Worm (Caenorhabditis elegans) whole organism, L4 larva: ENCODE results near the gene Y22D7AR.14.

Experiments used
- D1046.2 ChIP-seq: fragments of 200-800 bp; sonication (Bioruptor generic); IDR thresholded peaks from 2 replicates; pipeline ENCODE4 v1.3.6; 2022; ENCODE audit warnings: missing genetic modification characterization, missing compliant biosample characterization
- F10B5.3 ChIP-seq: sonication (generic microtip); optimal IDR thresholded peaks from 2 replicates; lab custom pipeline; 2016; ENCODE audit warnings: mild to moderate bottlenecking, missing genetic modification characterization, missing compliant biosample characterization
- T20F7.1 ChIP-seq: fragments of 200-800 bp; sonication (Bioruptor generic); optimal IDR thresholded peaks from 2 replicates; lab custom pipeline; 2018; ENCODE audit warnings: mild to moderate bottlenecking, missing genetic modification characterization, missing compliant biosample characterization
- T26A8.4 ChIP-seq: fragments of 200-800 bp; sonication (Bioruptor generic); IDR thresholded peaks from 2 replicates; pipeline ENCODE4 v1.3.6; 2022; ENCODE audit warnings: missing genetic modification characterization, missing compliant biosample characterization
- Y48G9A.11 ChIP-seq: fragments of 200-800 bp; sonication (Bioruptor generic); IDR thresholded peaks from 2 replicates; pipeline ENCODE4 v1.3.6; 2022; ENCODE audit warnings: missing genetic modification reagents, missing genetic modification characterization, missing compliant biosample characterization
- Y75B8A.6 ChIP-seq: fragments of 200-800 bp; sonication (Bioruptor generic); IDR thresholded peaks from 2 replicates; pipeline ENCODE4 v1.3.6; 2022; ENCODE audit warnings: missing genetic modification reagents, missing genetic modification characterization, missing compliant biosample characterization
- aha-1 ChIP-seq: fragments of 150-350 bp; peaks from one replicate; lab custom pipeline; 2014; ENCODE audit warnings: missing biosample characterization, missing genetic modification characterization
- ama-1 ChIP-seq: fragments of 150-350 bp; optimal IDR thresholded peaks from 2 replicates; lab custom pipeline; 2014; ENCODE audit warnings: inconsistent platforms, mixed read lengths
- ceh-20 ChIP-seq: fragments of 200-800 bp; sonication (Bioruptor generic); IDR thresholded peaks from 2 replicates; pipeline ENCODE4 v1.3.6; 2022; ENCODE audit warnings: missing genetic modification reagents, missing genetic modification characterization, missing compliant biosample characterization
- ceh-32 ChIP-seq: sonication (generic microtip); optimal IDR thresholded peaks from 2 replicates; lab custom pipeline; 2016; ENCODE audit warnings: mild to moderate bottlenecking, missing genetic modification characterization, missing compliant biosample characterization; ENCODE audit not compliant: poor library complexity
- ceh-44 ChIP-seq: fragments of 200-800 bp; sonication (Bioruptor generic); IDR thresholded peaks from 2 replicates; pipeline ENCODE4 v1.3.6; 2022; ENCODE audit warnings: missing genetic modification reagents, missing genetic modification characterization, missing compliant biosample characterization
- ceh-62 ChIP-seq: sonication (generic microtip); optimal IDR thresholded peaks from 2 replicates; lab custom pipeline; 2017; ENCODE audit warnings: missing biosample characterization, missing genetic modification characterization
- ctbp-1 ChIP-seq: fragments of 200-800 bp; sonication (Bioruptor generic); IDR thresholded peaks from 2 replicates; pipeline ENCODE4 v1.3.6; 2022; ENCODE audit warnings: missing genetic modification reagents, missing genetic modification characterization, missing compliant biosample characterization
- daf-12 ChIP-seq: fragments of 150-350 bp; optimal IDR thresholded peaks from 2 replicates; lab custom pipeline; 2014; ENCODE audit warnings: missing biosample characterization, missing genetic modification reagents, missing genetic modification characterization
- daf-19 ChIP-seq: fragments of 200-800 bp; sonication (Bioruptor generic); conservative IDR thresholded peaks from 2 replicates; pipeline ENCODE4 v1.3.6; 2022; ENCODE audit warnings: missing genetic modification characterization, missing compliant biosample characterization
- daf-8 ChIP-seq: fragments of 200-800 bp; sonication (Bioruptor generic); IDR thresholded peaks from 2 replicates; pipeline ENCODE4 v1.3.6; 2022; ENCODE audit warnings: missing genetic modification characterization, missing compliant biosample characterization
- duxl-1 ChIP-seq: sonication (generic microtip); optimal IDR thresholded peaks from 2 replicates; lab custom pipeline; 2016; ENCODE audit warnings: mild to moderate bottlenecking, missing genetic modification characterization, moderate library complexity, missing compliant biosample characterization; ENCODE audit not compliant: poor library complexity
- gei-8 ChIP-seq: fragments of 200-800 bp; sonication (Bioruptor generic); optimal IDR thresholded peaks from 2 replicates; lab custom pipeline; 2018; ENCODE audit warnings: mild to moderate bottlenecking, missing genetic modification characterization, missing compliant biosample characterization
- hif-1 ChIP-seq, 2 experiments: sonication (generic microtip); optimal IDR thresholded peaks; 2 replicates each; lab custom pipeline; 2016 to 2017; ENCODE audit warnings: missing compliant biosample characterization in 2 of 2, missing genetic modification characterization in 2 of 2, missing genetic modification reagents in 2 of 2, missing genotype in 2 of 2, mild to moderate bottlenecking in 1 of 2
- hlh-30 ChIP-seq: sonication (generic microtip); optimal IDR thresholded peaks from 2 replicates; lab custom pipeline; 2017; ENCODE audit warnings: antibody characterized with exemption, mild to moderate bottlenecking, missing genetic modification characterization, missing compliant biosample characterization; ENCODE audit not compliant: insufficient read depth
- lin-39 ChIP-seq: fragments of 150-350 bp; optimal IDR thresholded peaks from 2 replicates; lab custom pipeline; 2014; ENCODE audit warnings: missing biosample characterization, missing genetic modification reagents, missing genetic modification characterization
- madf-5 ChIP-seq, 2 experiments: fragments of 200-800 bp; sonication (Bioruptor generic); IDR thresholded peaks; 2 replicates each; pipeline ENCODE4 v1.3.6; 2022; ENCODE audit warnings: missing compliant biosample characterization in 2 of 2, missing genetic modification characterization in 2 of 2
- madf-9 ChIP-seq: fragments of 200-800 bp; sonication (Bioruptor generic); conservative IDR thresholded peaks from 2 replicates; pipeline ENCODE4 v1.3.6; 2022; ENCODE audit warnings: missing genetic modification reagents, missing genetic modification characterization, missing compliant biosample characterization
- mdt-29 ChIP-seq: fragments of 200-800 bp; sonication (Bioruptor generic); IDR thresholded peaks from 2 replicates; pipeline ENCODE4 v1.3.6; 2022; ENCODE audit warnings: missing genetic modification reagents, missing genetic modification characterization, missing compliant biosample characterization
- mxl-3 ChIP-seq: fragments of 200-800 bp; sonication (Bioruptor generic); optimal IDR thresholded peaks from 2 replicates; lab custom pipeline; 2018; ENCODE audit warnings: mild to moderate bottlenecking, missing genetic modification characterization, missing compliant biosample characterization
- nhr-102 ChIP-seq: sonication (generic microtip); optimal IDR thresholded peaks from 2 replicates; lab custom pipeline; 2016; ENCODE audit warnings: mild to moderate bottlenecking, missing genetic modification characterization, moderate library complexity, missing compliant biosample characterization
- nhr-11 ChIP-seq: fragments of 150-350 bp; optimal IDR thresholded peaks from 2 replicates; lab custom pipeline; 2014; ENCODE audit warnings: missing biosample characterization, missing genetic modification characterization
- nhr-237 ChIP-seq: sonication (generic microtip); optimal IDR thresholded peaks from 2 replicates; lab custom pipeline; 2017; ENCODE audit warnings: missing biosample characterization, missing genetic modification characterization
- nhr-28 ChIP-seq: fragments of 150-350 bp; optimal IDR thresholded peaks from 2 replicates; lab custom pipeline; 2014; ENCODE audit warnings: missing biosample characterization, missing genetic modification characterization
- nhr-42 ChIP-seq: fragments of 200-800 bp; sonication (Bioruptor generic); IDR thresholded peaks from 2 replicates; pipeline ENCODE4 v1.3.6; 2022; ENCODE audit warnings: missing genetic modification characterization, missing compliant biosample characterization
- nhr-48 ChIP-seq: sonication (generic microtip); optimal IDR thresholded peaks from 2 replicates; lab custom pipeline; 2016; ENCODE audit warnings: mild to moderate bottlenecking, missing genetic modification characterization, missing compliant biosample characterization
- pha-4 ChIP-seq, 2 experiments: fragments of 150-350 bp in 1 of 2; fragments of 200-800 bp in 1 of 2; sonication (Bioruptor generic) in 1 of 2; IDR thresholded peaks in 1 of 2; optimal IDR thresholded peaks in 1 of 2; 2 replicates each; pipeline versions ENCODE4 v1.3.6 to Lab custom; 2014 to 2022; ENCODE audit warnings: missing genetic modification characterization in 2 of 2, missing genetic modification reagents in 2 of 2, missing biosample characterization in 1 of 2, missing compliant biosample characterization in 1 of 2
- php-3 ChIP-seq: fragments of 200-800 bp; sonication (Bioruptor generic); IDR thresholded peaks from 2 replicates; pipeline ENCODE4 v1.3.6; 2022; ENCODE audit warnings: missing genetic modification reagents, missing genetic modification characterization, missing compliant biosample characterization
- rbr-2 ChIP-seq: sonication (generic microtip); optimal IDR thresholded peaks from 2 replicates; lab custom pipeline; 2016; ENCODE audit warnings: missing genotype, missing genetic modification characterization, missing compliant biosample characterization
- set-16 ChIP-seq: fragments of 200-800 bp; sonication (Bioruptor generic); IDR thresholded peaks from 2 replicates; pipeline ENCODE4 v1.3.6; 2022; ENCODE audit warnings: missing genetic modification reagents, missing genetic modification characterization, missing compliant biosample characterization
- skn-1 ChIP-seq: fragments of 150-350 bp; optimal IDR thresholded peaks from 2 replicates; lab custom pipeline; 2014; ENCODE audit warnings: missing biosample characterization, missing genetic modification characterization
- snpc-1.2 ChIP-seq: fragments of 200-800 bp; sonication (Bioruptor generic); IDR thresholded peaks from 2 replicates; pipeline ENCODE4 v1.3.6; 2022; ENCODE audit warnings: missing genetic modification reagents, missing genetic modification characterization, missing compliant biosample characterization
- snpc-4 ChIP-seq: fragments of 150-350 bp; optimal IDR thresholded peaks from 2 replicates; lab custom pipeline; 2014; ENCODE audit warnings: missing biosample characterization, missing genetic modification characterization
- spr-3 ChIP-seq: fragments of 200-800 bp; sonication (Bioruptor generic); optimal IDR thresholded peaks from 2 replicates; lab custom pipeline; 2018; ENCODE audit warnings: mild to moderate bottlenecking, missing genetic modification characterization, missing compliant biosample characterization
- tag-97 ChIP-seq: fragments of 200-800 bp; sonication (Bioruptor generic); IDR thresholded peaks from 2 replicates; pipeline ENCODE4 v1.3.6; 2022; ENCODE audit warnings: missing genetic modification characterization, missing compliant biosample characterization
- zag-1 ChIP-seq: fragments of 150-350 bp; optimal IDR thresholded peaks from 2 replicates; lab custom pipeline; 2014; ENCODE audit warnings: missing biosample characterization, missing genetic modification characterization
- zfp-2 ChIP-seq: sonication (generic microtip); optimal IDR thresholded peaks from 2 replicates; lab custom pipeline; 2016; ENCODE audit warnings: mild to moderate bottlenecking, missing genetic modification characterization, missing compliant biosample characterization
- zfp-3 ChIP-seq: fragments of 200-800 bp; sonication (Bioruptor generic); conservative IDR thresholded peaks from 2 replicates; pipeline ENCODE4 v1.3.6; 2022; ENCODE audit warnings: missing genetic modification reagents, missing genetic modification characterization, missing compliant biosample characterization
- zip-2 ChIP-seq: fragments of 150-350 bp; optimal IDR thresholded peaks from 2 replicates; lab custom pipeline; 2014; ENCODE audit warnings: missing biosample characterization, missing genetic modification characterization
- ztf-7 ChIP-seq: fragments of 150-350 bp; optimal IDR thresholded peaks from 2 replicates; lab custom pipeline; 2014; ENCODE audit warnings: missing biosample characterization, missing genetic modification characterization

Y22D7AR.14 gene

DNA sequence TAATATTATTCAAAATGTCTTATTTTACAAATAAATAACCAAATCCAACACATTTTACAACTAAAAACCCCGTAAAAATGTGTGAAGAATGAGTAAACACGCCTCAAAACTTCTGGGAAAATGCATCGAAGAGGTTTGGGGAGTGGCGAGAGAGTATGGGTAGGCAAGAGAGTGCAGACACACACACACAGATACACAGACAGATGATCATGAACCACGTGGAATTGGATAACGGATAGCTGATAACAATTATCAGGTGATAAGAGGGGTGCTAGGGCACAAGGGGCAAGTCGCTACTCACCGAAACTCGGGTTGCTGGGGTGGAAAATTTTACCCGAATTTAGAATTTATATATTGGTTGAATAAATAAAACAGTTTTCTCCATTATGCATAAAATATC lies 7.6 kb downstream of the Y22D7AR.14 start (continued):
- TF ChIP-seq nhr-102 (tag; lab: Kevin White, UChicago) (no peak), duxl-1 (no peak), nhr-48 (tag; lab: Kevin White, UChicago) (no peak), zag-1 (tag; lab: Kevin White, UChicago) (no peak), pha-4 (GFP tag; IDR thresholded peaks at IDR 0.05; lab: Robert Waterston, UW) (no peak), pha-4 (tag; optimal IDR thresholded peaks at IDR 0.05; lab: Kevin White, UChicago) (no peak), mxl-3 (peak; percentile 95), T26A8.4 (no peak), aha-1 (peak; percentile 5), ceh-44 (no peak), D1046.2 (GFP tag; lab: Robert Waterston, UW) (no peak), F10B5.3 (tag; lab: Kevin White, UChicago) (no peak), nhr-237 (no peak), zfp-3 (GFP tag; lab: Robert Waterston, UW) (no peak), nhr-28 (peak; percentile 62), lin-39 (tag; lab: Kevin White, UChicago) (no peak), zip-2 (tag; lab: Kevin White, UChicago) (no peak), Y75B8A.6 (GFP tag; lab: Robert Waterston, UW) (no peak), skn-1 (no peak), ceh-62 (no peak), zfp-2 (no peak), php-3 (GFP tag; lab: Robert Waterston, UW) (no peak), daf-8 (GFP tag; lab: Robert Waterston, UW) (no peak), Y48G9A.11 (GFP tag; lab: Robert Waterston, UW) (no peak), daf-19 (GFP tag; lab: Robert Waterston, UW) (no peak), daf-12 (tag; lab: Kevin White, UChicago) (no peak), ceh-32 (tag; lab: Kevin White, UChicago) (no peak), ztf-7 (tag; lab: Kevin White, UChicago) (no peak), rbr-2 (tag; lab: Kevin White, UChicago) (no peak), ctbp-1 (GFP tag; lab: Robert Waterston, UW) (no peak), mdt-29 (no peak), nhr-11 (tag; lab: Kevin White, UChicago) (peak; percentile 64), snpc-1.2 (GFP tag; lab: Robert Waterston, UW) (no peak), nhr-42 (no peak), snpc-4 (tag; lab: Kevin White, UChicago) (no peak), ama-1 (lab: Kevin White, UChicago) (no peak), set-16 (no peak), spr-3 (GFP tag; lab: Kevin White, UChicago) (no peak), gei-8 (GFP tag; lab: Kevin White, UChicago) (no peak), ceh-20 (no peak), tag-97 (GFP tag; lab: Robert Waterston, UW) (no peak), T20F7.1 (no peak), hif-1 (tag; optimal IDR thresholded peaks at IDR 0.05; lab: Kevin White, UChicago) (no peak), madf-5 (GFP tag; IDR thresholded peaks at IDR 0.05; lab: Robert Waterston, UW) (no peak), madf-9 (no peak), hlh-30 (tag; lab: Kevin White, UChicago) (peak; percentile 94)
